Fruit fly (Drosophila melanogaster): ENCODE measurements around the gene AstCC.

DNA sequence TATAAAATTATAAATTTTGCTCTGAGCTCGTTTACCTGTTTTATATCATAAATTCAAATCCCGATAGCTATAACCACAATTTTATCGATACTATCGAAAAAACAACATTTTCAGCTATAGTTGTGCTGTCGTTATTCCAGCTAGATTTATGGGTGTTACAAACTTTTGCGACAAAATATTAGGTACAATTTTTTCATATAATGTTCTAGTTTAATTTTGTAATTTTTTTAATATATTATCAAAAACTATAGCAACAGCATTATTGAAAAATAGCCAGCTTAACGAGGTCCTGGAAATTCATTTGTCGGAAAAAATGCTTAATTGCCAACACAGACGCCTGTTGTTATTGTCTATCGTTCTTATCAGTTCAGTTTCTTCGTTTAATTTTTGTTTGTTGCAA is 6.1 kb upstream of the AstCC start, which contains the start of gene Wdr59:
- TF ChIP-seq rgr (GFP tag; optimal IDR thresholded peaks at IDR 0.05) (no peak), Hr78 (GFP tag; optimal IDR thresholded peaks at IDR 0.05) (no peak), GATAd (GFP tag; optimal IDR thresholded peaks at IDR 0.05) (no peak), Dif (GFP tag; optimal IDR thresholded peaks at IDR 0.05; ENCODE audit: partially characterized antibody) (no peak), ey (GFP tag; optimal IDR thresholded peaks at IDR 0.05) (no peak), Abd-B (GFP tag; optimal IDR thresholded peaks at IDR 0.05) (no peak), HLH106 (tag; optimal IDR thresholded peaks at IDR 0.05) (no peak), lola (GFP tag; optimal IDR thresholded peaks at IDR 0.05) (no peak)

Measured in whole organism, wandering third instar larva.